Worm (Caenorhabditis elegans): ENCODE results near the gene ldh-1.

ce11 chrII:11713569-11713968, 10.4 kb upstream of the ldh-1 start, which contains the start of gene F13D12.10:
- no peak for TF ChIP-seq unc-39 (tag; optimal IDR thresholded peaks at IDR 0.05)
- TF ChIP-seq nhr-12 (tag; optimal IDR thresholded peaks at IDR 0.05): no peak
- no peak for TF ChIP-seq nhr-237 (tag; optimal IDR thresholded peaks at IDR 0.05)
- no peak for TF ChIP-seq lsy-2 (tag; optimal IDR thresholded peaks at IDR 0.05)
- TF ChIP-seq unc-120 (tag; optimal IDR thresholded peaks at IDR 0.05; ENCODE audit: poor library complexity, severe bottlenecking): peak; percentile 7
